Fruit fly (Drosophila melanogaster) whole organism, embryonic: ENCODE results near the gene TotA.
A peak's percentile ranks its signal among the peaks of the same experiment; 100 is the strongest.

Experiments used
- Awh ChIP-seq: fragments of 200-800 bp; sonication (Bioruptor generic); IDR thresholded peaks from 2 replicates; pipeline ENCODE4, ENCODE4 v1.3.6; 2022; ENCODE audit warnings: missing biosample characterization, missing genetic modification characterization
- CG10462 ChIP-seq: fragments of 200-800 bp; sonication (Bioruptor generic); optimal IDR thresholded peaks from 2 replicates; lab custom pipeline; 2016; ENCODE audit warnings: missing biosample characterization, missing genetic modification characterization
- CG11695 ChIP-seq: fragments of 200-800 bp; sonication (Bioruptor generic); IDR thresholded peaks from 3 replicates; pipeline ENCODE4 v1.3.6; 2022; ENCODE audit warnings: missing biosample characterization, missing genetic modification characterization
- CG12299 ChIP-seq: fragments of 200-800 bp; sonication (Bioruptor generic); optimal IDR thresholded peaks from 2 replicates; lab custom pipeline; 2018; ENCODE audit warnings: missing biosample characterization, mild to moderate bottlenecking, missing genetic modification characterization
- CG12942 ChIP-seq: fragments of 200-800 bp; sonication (Bioruptor generic); optimal IDR thresholded peaks from 3 replicates; lab custom pipeline; 2016; ENCODE audit warnings: missing biosample characterization, missing genetic modification characterization
- CG13424 ChIP-seq: fragments of 200-800 bp; sonication (Bioruptor generic); optimal IDR thresholded peaks from 2 replicates; lab custom pipeline; 2019; ENCODE audit warnings: missing biosample characterization, mild to moderate bottlenecking, missing genetic modification characterization, moderate library complexity
- CG15073 ChIP-seq: fragments of 200-800 bp; sonication (Bioruptor generic); optimal IDR thresholded peaks from 2 replicates; lab custom pipeline; 2016; ENCODE audit warnings: missing biosample characterization, missing genetic modification characterization
- CG15269 ChIP-seq: fragments of 200-800 bp; sonication (Bioruptor generic); optimal IDR thresholded peaks from 2 replicates; lab custom pipeline; 2018; ENCODE audit warnings: missing biosample characterization, mild to moderate bottlenecking, missing genetic modification characterization, moderate library complexity
- CG17385 ChIP-seq: fragments of 200-800 bp; sonication (Bioruptor generic); optimal IDR thresholded peaks from 3 replicates; lab custom pipeline; 2018; ENCODE audit warnings: missing biosample characterization, mild to moderate bottlenecking, missing genetic modification characterization
- CG6683 ChIP-seq: fragments of 200-800 bp; sonication (Bioruptor generic); optimal IDR thresholded peaks from 2 replicates; lab custom pipeline; 2017; ENCODE audit warnings: missing biosample characterization, mild to moderate bottlenecking, missing genetic modification characterization, missing genetic modification reagents
- CG6689 ChIP-seq: fragments of 200-800 bp; sonication (Bioruptor generic); IDR thresholded peaks from 2 replicates; pipeline ENCODE4 v1.3.6; 2022; ENCODE audit warnings: missing biosample characterization, missing genetic modification characterization
- CG6765 ChIP-seq: fragments of 200-800 bp; sonication (Bioruptor generic); optimal IDR thresholded peaks from 3 replicates; lab custom pipeline; 2017; ENCODE audit warnings: missing biosample characterization, mild to moderate bottlenecking, missing genetic modification characterization
- CG6813 ChIP-seq: fragments of 200-800 bp; sonication (Bioruptor generic); optimal IDR thresholded peaks from 2 replicates; lab custom pipeline; 2017; ENCODE audit warnings: missing biosample characterization, missing genetic modification characterization, mild to moderate bottlenecking, moderate library complexity, missing genetic modification reagents
- CG9727 ChIP-seq: fragments of 200-800 bp; sonication (Bioruptor generic); optimal IDR thresholded peaks from 3 replicates; lab custom pipeline; 2017; ENCODE audit warnings: missing biosample characterization, mild to moderate bottlenecking, missing genetic modification characterization
- CHES-1-like ChIP-seq: fragments of 200-800 bp; sonication (Bioruptor generic); optimal IDR thresholded peaks from 2 replicates; lab custom pipeline; 2016; ENCODE audit warnings: missing biosample characterization, missing genetic modification characterization
- Drgx ChIP-seq: fragments of 200-800 bp; sonication (Bioruptor generic); IDR thresholded peaks from 2 replicates; pipeline ENCODE4 v1.3.6; 2022; ENCODE audit warnings: missing biosample characterization, missing genetic modification characterization
- Gsc ChIP-seq: fragments of 200-800 bp; sonication (Bioruptor generic); IDR thresholded peaks from 2 replicates; pipeline ENCODE4 v1.3.6; 2022; ENCODE audit warnings: missing biosample characterization, missing genetic modification characterization
- NK7.1 ChIP-seq: fragments of 200-800 bp; sonication (Bioruptor generic); optimal IDR thresholded peaks from 3 replicates; lab custom pipeline; 2016; ENCODE audit warnings: missing biosample characterization, missing genetic modification characterization
- Pdp1 ChIP-seq, 2 experiments: fragments of 200-800 bp; sonication (Bioruptor generic); optimal IDR thresholded peaks; 3 replicates each; lab custom pipeline; 2016; ENCODE audit warnings: missing biosample characterization in 2 of 2, missing genetic modification characterization in 2 of 2, mild to moderate bottlenecking in 1 of 2, moderate library complexity in 1 of 2
- Rfx ChIP-seq: fragments of 200-800 bp; sonication (Bioruptor generic); IDR thresholded peaks from 2 replicates; pipeline ENCODE4 v1.3.6; 2022; ENCODE audit warnings: missing biosample characterization, missing genetic modification characterization
- bigmax ChIP-seq: fragments of 200-800 bp; sonication (Bioruptor generic); optimal IDR thresholded peaks from 2 replicates; lab custom pipeline; 2018; ENCODE audit warnings: missing biosample characterization, mild to moderate bottlenecking, missing genetic modification characterization
- dan ChIP-seq: fragments of 200-800 bp; sonication (Bioruptor generic); IDR thresholded peaks from 2 replicates; pipeline ENCODE4 v1.3.6; 2022; ENCODE audit warnings: missing biosample characterization, missing genetic modification characterization
- dm ChIP-seq: fragments of 200-800 bp; sonication (Bioruptor generic); optimal IDR thresholded peaks from 3 replicates; lab custom pipeline; 2016; ENCODE audit warnings: missing biosample characterization, missing genetic modification characterization
- dmrt99B ChIP-seq: fragments of 200-800 bp; sonication (Bioruptor generic); optimal IDR thresholded peaks from 2 replicates; lab custom pipeline; 2018; ENCODE audit warnings: missing biosample characterization, mild to moderate bottlenecking, missing genetic modification characterization, moderate library complexity
- exex ChIP-seq: fragments of 200-800 bp; sonication (Bioruptor generic); optimal IDR thresholded peaks from 4 replicates; lab custom pipeline; 2018; ENCODE audit warnings: missing biosample characterization, mild to moderate bottlenecking, missing genetic modification characterization, moderate library complexity
- fd96Cb ChIP-seq: fragments of 200-800 bp; sonication (Bioruptor generic); optimal IDR thresholded peaks from 2 replicates; lab custom pipeline; 2018; ENCODE audit warnings: missing biosample characterization, mild to moderate bottlenecking, missing genetic modification characterization, moderate library complexity
- gem ChIP-seq: fragments of 200-800 bp; sonication (Bioruptor generic); optimal IDR thresholded peaks from 2 replicates; lab custom pipeline; 2019; ENCODE audit warnings: missing biosample characterization, mild to moderate bottlenecking, missing genetic modification characterization, moderate library complexity
- grau ChIP-seq: fragments of 200-800 bp; optimal IDR thresholded peaks from 3 replicates; lab custom pipeline; 2019; ENCODE audit warnings: missing biosample characterization, mild to moderate bottlenecking, missing genetic modification characterization, moderate library complexity
- gsb-n ChIP-seq: fragments of 200-800 bp; sonication (Bioruptor generic); optimal IDR thresholded peaks from 3 replicates; lab custom pipeline; 2018; ENCODE audit warnings: missing biosample characterization, mild to moderate bottlenecking, missing genetic modification characterization
- jumu ChIP-seq: fragments of 200-800 bp; sonication (Bioruptor generic); optimal IDR thresholded peaks from 3 replicates; lab custom pipeline; 2016; ENCODE audit warnings: missing biosample characterization, missing genetic modification characterization
- kay ChIP-seq: fragments of 200-800 bp; sonication (Bioruptor generic); optimal IDR thresholded peaks from 2 replicates; lab custom pipeline; 2016; ENCODE audit warnings: missing biosample characterization, missing genetic modification characterization
- odd ChIP-seq: fragments of 200-800 bp; sonication (Bioruptor generic); optimal IDR thresholded peaks from 2 replicates; lab custom pipeline; 2017; ENCODE audit warnings: missing biosample characterization, mild to moderate bottlenecking, missing genetic modification characterization
- peb ChIP-seq: fragments of 200-800 bp; sonication (Bioruptor generic); IDR thresholded peaks from 2 replicates; pipeline ENCODE4 v1.3.6; 2022; ENCODE audit warnings: missing biosample characterization, missing genetic modification characterization
- row ChIP-seq: fragments of 200-800 bp; sonication (Bioruptor generic); IDR thresholded peaks from 3 replicates; pipeline ENCODE4 v1.3.6; 2022; ENCODE audit warnings: missing biosample characterization, missing genetic modification characterization
- sens ChIP-seq: fragments of 200-800 bp; sonication (Bioruptor generic); peaks from one replicate; lab custom pipeline; 2016; ENCODE audit warnings: missing biosample characterization, missing genetic modification characterization
- sr ChIP-seq: fragments of 200-800 bp; sonication (Bioruptor generic); IDR thresholded peaks from 3 replicates; pipeline ENCODE4 v1.3.6; 2022; ENCODE audit warnings: missing biosample characterization, missing genetic modification characterization
- sug ChIP-seq: fragments of 200-800 bp; optimal IDR thresholded peaks from 2 replicates; lab custom pipeline; 2019; ENCODE audit warnings: missing biosample characterization, mild to moderate bottlenecking, missing genetic modification characterization, moderate library complexity
- tio ChIP-seq: fragments of 200-800 bp; sonication (Bioruptor generic); optimal IDR thresholded peaks from 2 replicates; lab custom pipeline; 2017; ENCODE audit warnings: missing biosample characterization, missing genetic modification characterization, inconsistent platforms
- zfh2 ChIP-seq: fragments of 200-800 bp; sonication (Bioruptor generic); optimal IDR thresholded peaks from 2 replicates; lab custom pipeline; 2016; ENCODE audit warnings: missing biosample characterization, missing genetic modification characterization

TotA gene

dm6 chr3R:20834770-20835183 lies 36.1 kb upstream of the TotA start (continued):
- 0 out of 3 replicates have a peak, but pooled peaks have one; percentile 5 for TF ChIP-seq sr (GFP tag; lab: Robert Waterston, UW)
- peak; percentile 8 for TF ChIP-seq CHES-1-like (GFP tag; lab: Kevin White, UChicago)
- TF ChIP-seq NK7.1 (GFP tag; lab: Kevin White, UChicago): peak; percentile 29
- no peak for TF ChIP-seq jumu (GFP tag; lab: Kevin White, UChicago)
- 0 out of 3 replicates have a peak, but pooled peaks have one; percentile 9 for TF ChIP-seq row (GFP tag; lab: Robert Waterston, UW)
- peak; percentile 46 for TF ChIP-seq gem
- no peak for TF ChIP-seq peb (GFP tag; lab: Robert Waterston, UW)
- no peak for TF ChIP-seq dm (GFP tag; lab: Kevin White, UChicago)
- peak; percentile 88 for TF ChIP-seq exex (tag; lab: Kevin White, UChicago)
- peak; percentile 38 for TF ChIP-seq CG17385 (GFP tag; lab: Kevin White, UChicago)
- TF ChIP-seq CG9727: no peak
- TF ChIP-seq CG6765 (GFP tag; lab: Kevin White, UChicago): peak; percentile 52
- peak; percentile 11 to 68 for TF ChIP-seq Pdp1 (GFP tag; optimal IDR thresholded peaks at IDR 0.05; lab: Kevin White, UChicago)
- peak; percentile 4 for TF ChIP-seq CG6683 (GFP tag; lab: Kevin White, UChicago)
- TF ChIP-seq tio (GFP tag; lab: Kevin White, UChicago): no peak
- no peak for TF ChIP-seq CG12942 (GFP tag; lab: Kevin White, UChicago)
- 0 out of 2 replicates have a peak, but pooled peaks have one; percentile 24 for TF ChIP-seq Awh
- peak; percentile 9 for TF ChIP-seq CG13424
- no peak for TF ChIP-seq dan (GFP tag; lab: Robert Waterston, UW)
- TF ChIP-seq gsb-n (tag; lab: Kevin White, UChicago): peak; percentile 27
- peak; percentile 4 for TF ChIP-seq sug
- TF ChIP-seq grau: peak; percentile 26
- TF ChIP-seq CG6813: peak; percentile 36
- peak; percentile 64 for TF ChIP-seq odd
- TF ChIP-seq CG15269 (tag; lab: Kevin White, UChicago): peak; percentile 79
- peak; percentile 36 for TF ChIP-seq dmrt99B (tag; lab: Kevin White, UChicago)
- no peak for TF ChIP-seq Gsc (GFP tag; lab: Robert Waterston, UW)
- no peak for TF ChIP-seq kay
- TF ChIP-seq, all 482 proteins: peak for 151

- 0 out of 2 replicates have a peak, but pooled peaks have one; percentile 8 for TF ChIP-seq Drgx (GFP tag; lab: Robert Waterston, UW)
- no peak for TF ChIP-seq CG10462 (GFP tag; lab: Kevin White, UChicago)
- no peak for TF ChIP-seq zfh2 (GFP tag; lab: Kevin White, UChicago)
- peak; percentile 11; the same call in 1 of the 3 replicates for TF ChIP-seq CG11695 (GFP tag; lab: Robert Waterston, UW)
- TF ChIP-seq fd96Cb: no peak
- 0 out of 3 replicates have a peak, but pooled peaks have one; percentile 11 for TF ChIP-seq row (GFP tag; lab: Robert Waterston, UW)
- TF ChIP-seq CG6689: no peak
- no peak for TF ChIP-seq CG12299
- TF ChIP-seq CG15073 (GFP tag; lab: Kevin White, UChicago): no peak
- TF ChIP-seq bigmax (GFP tag; lab: Kevin White, UChicago): no peak
- TF ChIP-seq Awh: 0 out of 2 replicates have a peak, but pooled peaks have one; percentile 12
- TF ChIP-seq sens: peak; percentile 27
- TF ChIP-seq Rfx: no peak
Observed at dm6 chr3R:20835531-20835930, 35.3 kb upstream of the TotA start.
